Fruit fly (Drosophila melanogaster) whole organism, embryonic: Measurements from ENCODE around the gene yellow-e.

Experiments used
- Abd-B ChIP-seq: fragments of 200-800 bp; sonication (Bioruptor generic); optimal IDR thresholded peaks from 2 replicates; lab custom pipeline; 2018; ENCODE audit warnings: missing biosample characterization, mild to moderate bottlenecking, missing genetic modification characterization, moderate library complexity
- Bdp1 ChIP-seq: fragments of 200-800 bp; sonication (Bioruptor generic); optimal IDR thresholded peaks from 3 replicates; lab custom pipeline; 2016; ENCODE audit warnings: missing biosample characterization, missing genetic modification characterization
- CG10959 ChIP-seq: fragments of 200-800 bp; sonication (Bioruptor generic); IDR thresholded peaks from 2 replicates; pipeline ENCODE4 v1.3.6; 2022; ENCODE audit warnings: missing biosample characterization, missing genetic modification characterization
- CG11723 ChIP-seq: fragments of 200-800 bp; sonication (Bioruptor generic); optimal IDR thresholded peaks from 2 replicates; lab custom pipeline; 2017; ENCODE audit warnings: missing biosample characterization, mild to moderate bottlenecking, missing genetic modification characterization
- CG12391 ChIP-seq: fragments of 200-800 bp; sonication (Bioruptor generic); optimal IDR thresholded peaks from 3 replicates; lab custom pipeline; 2018; ENCODE audit warnings: missing biosample characterization, mild to moderate bottlenecking, missing genetic modification characterization, moderate library complexity
- CG13624 ChIP-seq: fragments of 200-800 bp; sonication (Bioruptor generic); optimal IDR thresholded peaks from 2 replicates; lab custom pipeline; 2016; ENCODE audit warnings: missing biosample characterization, missing genetic modification characterization
- CG13775 ChIP-seq: fragments of 200-800 bp; sonication (Bioruptor generic); optimal IDR thresholded peaks from 3 replicates; lab custom pipeline; 2017; ENCODE audit warnings: missing biosample characterization, mild to moderate bottlenecking, missing genetic modification characterization
- CG14050 ChIP-seq: fragments of 200-800 bp; sonication (Bioruptor generic); IDR thresholded peaks from 3 replicates; pipeline ENCODE4 v1.3.6; 2022; ENCODE audit warnings: missing biosample characterization, missing genetic modification characterization
- CG17802 ChIP-seq: fragments of 200-800 bp; sonication (Bioruptor generic); optimal IDR thresholded peaks from 2 replicates; lab custom pipeline; 2018; ENCODE audit warnings: missing biosample characterization, mild to moderate bottlenecking, missing genetic modification characterization, moderate library complexity
- CG1832 ChIP-seq: fragments of 200-800 bp; sonication (Bioruptor generic); optimal IDR thresholded peaks from 2 replicates; lab custom pipeline; 2017; ENCODE audit warnings: missing biosample characterization, mild to moderate bottlenecking, missing genetic modification characterization, inconsistent platforms
- CG2889 ChIP-seq: fragments of 200-800 bp; sonication (Bioruptor generic); IDR thresholded peaks from 3 replicates; pipeline ENCODE4 v1.3.6; 2022; ENCODE audit warnings: missing biosample characterization, missing genetic modification characterization
- CG3065 ChIP-seq: fragments of 200-800 bp; sonication (Bioruptor generic); optimal IDR thresholded peaks from 2 replicates; lab custom pipeline; 2016; ENCODE audit warnings: missing biosample characterization, missing genetic modification characterization
- CG31224 ChIP-seq: fragments of 200-800 bp; sonication (Bioruptor generic); IDR thresholded peaks from 2 replicates; pipeline ENCODE4 v1.3.6; 2022; ENCODE audit warnings: missing biosample characterization, missing genetic modification characterization
- CG34376 ChIP-seq: fragments of 200-800 bp; sonication (Bioruptor generic); optimal IDR thresholded peaks from 2 replicates; lab custom pipeline; 2018; ENCODE audit warnings: missing biosample characterization, mild to moderate bottlenecking, missing genetic modification characterization
- CG3847 ChIP-seq: fragments of 200-800 bp; sonication (Bioruptor generic); IDR thresholded peaks from 2 replicates; pipeline ENCODE4 v1.3.6; 2022; ENCODE audit warnings: missing biosample characterization, missing genetic modification characterization
- CG6272 ChIP-seq: fragments of 200-800 bp; sonication (Bioruptor generic); IDR thresholded peaks from 2 replicates; pipeline ENCODE4 v1.3.6; 2022; ENCODE audit warnings: missing biosample characterization, missing genetic modification characterization
- CG6654 ChIP-seq: fragments of 200-800 bp; sonication (Bioruptor generic); optimal IDR thresholded peaks from 2 replicates; lab custom pipeline; 2017; ENCODE audit warnings: missing biosample characterization, mild to moderate bottlenecking, missing genetic modification characterization
- CG6683 ChIP-seq: fragments of 200-800 bp; sonication (Bioruptor generic); optimal IDR thresholded peaks from 2 replicates; lab custom pipeline; 2017; ENCODE audit warnings: missing biosample characterization, mild to moderate bottlenecking, missing genetic modification characterization, missing genetic modification reagents
- CG7786 ChIP-seq: fragments of 200-800 bp; sonication (Bioruptor generic); optimal IDR thresholded peaks from 2 replicates; lab custom pipeline; 2016; ENCODE audit warnings: missing biosample characterization, missing genetic modification characterization
- CG8388 ChIP-seq: fragments of 200-800 bp; sonication (Bioruptor generic); optimal IDR thresholded peaks from 2 replicates; lab custom pipeline; 2019; ENCODE audit warnings: missing biosample characterization, mild to moderate bottlenecking, missing genetic modification characterization, moderate library complexity
- CG8478 ChIP-seq: fragments of >200 bp; optimal IDR thresholded peaks from 2 replicates; lab custom pipeline; 2018
- D ChIP-seq, 2 experiments: fragments of 200-800 bp in 1 of 2; fragments of >200 bp in 1 of 2; sonication (Bioruptor generic) in 1 of 2; optimal IDR thresholded peaks; 2 replicates in 1 of 2; 3 replicates in 1 of 2; lab custom pipeline; 2017; ENCODE audit warnings: mild to moderate bottlenecking in 1 of 2, missing biosample characterization in 1 of 2, missing genetic modification characterization in 1 of 2, missing genetic modification reagents in 1 of 2
- Dip2 ChIP-seq: fragments of 200-800 bp; sonication (Bioruptor generic); IDR thresholded peaks from 2 replicates; pipeline ENCODE4 v1.3.6; 2022; ENCODE audit warnings: missing biosample characterization, missing genetic modification characterization
- Doc3 ChIP-seq: fragments of 200-800 bp; sonication (Bioruptor generic); IDR thresholded peaks from 3 replicates; pipeline ENCODE4 v1.3.6; 2022; ENCODE audit warnings: missing biosample characterization, missing genetic modification characterization; ENCODE audit not compliant: partially characterized antibody
- HLH54F ChIP-seq: fragments of 200-800 bp; sonication (Bioruptor generic); optimal IDR thresholded peaks from 3 replicates; lab custom pipeline; 2016; ENCODE audit warnings: missing biosample characterization, missing genetic modification characterization
- HLHmδ ChIP-seq: fragments of 200-800 bp; sonication (Bioruptor generic); optimal IDR thresholded peaks from 2 replicates; lab custom pipeline; 2018; ENCODE audit warnings: missing biosample characterization, mild to moderate bottlenecking, missing genetic modification characterization, moderate library complexity
- Nf-YC ChIP-seq: fragments of 200-800 bp; optimal IDR thresholded peaks from 3 replicates; lab custom pipeline; 2019; ENCODE audit warnings: missing biosample characterization, mild to moderate bottlenecking, missing genetic modification characterization, moderate library complexity
- Ptx1 ChIP-seq: fragments of 200-800 bp; sonication (Bioruptor generic); IDR thresholded peaks from 2 replicates; pipeline ENCODE4 v1.3.6; 2022; ENCODE audit warnings: missing biosample characterization, missing genetic modification characterization
- Rfx ChIP-seq: fragments of 200-800 bp; sonication (Bioruptor generic); IDR thresholded peaks from 2 replicates; pipeline ENCODE4 v1.3.6; 2022; ENCODE audit warnings: missing biosample characterization, missing genetic modification characterization
- Sox100B ChIP-seq: fragments of 200-800 bp; sonication (Bioruptor generic); optimal IDR thresholded peaks from 3 replicates; lab custom pipeline; 2018; ENCODE audit warnings: missing biosample characterization, mild to moderate bottlenecking, missing genetic modification characterization
- Spps ChIP-seq: fragments of 200-800 bp; sonication (Bioruptor generic); optimal IDR thresholded peaks from 2 replicates; lab custom pipeline; 2018; ENCODE audit warnings: missing biosample characterization, mild to moderate bottlenecking, missing genetic modification characterization
- ase ChIP-seq: fragments of 200-800 bp; sonication (Bioruptor generic); IDR thresholded peaks from 3 replicates; pipeline ENCODE4 v1.3.6; 2022; ENCODE audit warnings: missing biosample characterization, missing genetic modification characterization
- ato ChIP-seq: fragments of 200-800 bp; sonication (Bioruptor generic); IDR thresholded peaks from 2 replicates; pipeline ENCODE4 v1.3.6; 2022; ENCODE audit warnings: missing biosample characterization, missing genetic modification characterization; ENCODE audit not compliant: partially characterized antibody
- dimm ChIP-seq: fragments of 200-800 bp; sonication (Bioruptor generic); IDR thresholded peaks from 2 replicates; pipeline ENCODE4 v1.3.6; 2022; ENCODE audit warnings: missing biosample characterization, missing genetic modification characterization
- dmrt11E ChIP-seq: fragments of 200-800 bp; sonication (Bioruptor generic); optimal IDR thresholded peaks from 3 replicates; lab custom pipeline; 2018; ENCODE audit warnings: missing biosample characterization, mild to moderate bottlenecking, missing genetic modification characterization, moderate library complexity
- esg ChIP-seq: fragments of 200-800 bp; sonication (Bioruptor generic); conservative IDR thresholded peaks from 2 replicates; pipeline ENCODE4 v1.3.6; 2022; ENCODE audit warnings: missing biosample characterization, missing genetic modification characterization
- ftz-f1 ChIP-seq: fragments of 200-800 bp; sonication (Bioruptor generic); optimal IDR thresholded peaks from 2 replicates; lab custom pipeline; 2016; ENCODE audit warnings: missing biosample characterization, missing genetic modification characterization
- her ChIP-seq: fragments of 200-800 bp; sonication (Bioruptor generic); optimal IDR thresholded peaks from 2 replicates; lab custom pipeline; 2016; ENCODE audit warnings: missing biosample characterization, missing genetic modification characterization
- kni ChIP-seq: fragments of 200-800 bp; sonication (Bioruptor generic); optimal IDR thresholded peaks from 3 replicates; lab custom pipeline; 2017; ENCODE audit warnings: mild to moderate bottlenecking, missing biosample characterization, missing genetic modification reagents, missing genetic modification characterization
- nerfin-1 ChIP-seq: fragments of 200-800 bp; sonication (Bioruptor generic); optimal IDR thresholded peaks from 3 replicates; lab custom pipeline; 2019; ENCODE audit warnings: missing biosample characterization, mild to moderate bottlenecking, missing genetic modification characterization, moderate library complexity
- pnt ChIP-seq: fragments of 200-800 bp; sonication (Bioruptor generic); optimal IDR thresholded peaks from 3 replicates; lab custom pipeline; 2016; ENCODE audit warnings: missing biosample characterization, missing genetic modification characterization
- rib ChIP-seq: fragments of 200-800 bp; sonication (Bioruptor generic); IDR thresholded peaks from 2 replicates; pipeline ENCODE4 v1.3.6; 2022; ENCODE audit warnings: missing biosample characterization, missing genetic modification characterization
- so ChIP-seq: fragments of 200-800 bp; sonication (Bioruptor generic); IDR thresholded peaks from 3 replicates; pipeline ENCODE4 v1.3.6; 2022; ENCODE audit warnings: missing biosample characterization, missing genetic modification characterization
- tna ChIP-seq: fragments of 200-800 bp; sonication (Bioruptor generic); IDR thresholded peaks from 2 replicates; pipeline ENCODE4 v1.3.6; 2022; ENCODE audit warnings: missing biosample characterization, missing genetic modification characterization; ENCODE audit not compliant: partially characterized antibody
- twi ChIP-seq: fragments of 200-800 bp; optimal IDR thresholded peaks from 2 replicates; lab custom pipeline; 2019; ENCODE audit warnings: missing biosample characterization, mild to moderate bottlenecking, missing genetic modification characterization, moderate library complexity
- vnd ChIP-seq: fragments of 200-800 bp; sonication (Bioruptor generic); IDR thresholded peaks from 3 replicates; pipeline ENCODE4 v1.3.6; 2022; ENCODE audit warnings: missing biosample characterization, missing genetic modification characterization; ENCODE audit not compliant: partially characterized antibody
- wdn ChIP-seq: fragments of 200-800 bp; sonication (Bioruptor generic); IDR thresholded peaks from 2 replicates; pipeline ENCODE4 v1.3.6; 2022; ENCODE audit warnings: missing biosample characterization, missing genetic modification characterization
- wor ChIP-seq: fragments of 200-800 bp; sonication (Bioruptor generic); IDR thresholded peaks from 2 replicates; pipeline ENCODE4 v1.3.6; 2022; ENCODE audit warnings: missing biosample characterization, missing genetic modification characterization

The yellow-e gene

dm6 chr3R:13366561-13367518 is 48.2 kb downstream of the yellow-e start, which contains the start of gene Elp6 (continued):
- peak; percentile 43 for TF ChIP-seq CG13624 (GFP tag; lab: Kevin White, UChicago)
- TF ChIP-seq Doc3 (GFP tag; lab: Robert Waterston, UW), result no peak
- TF ChIP-seq CG31224 (GFP tag; lab: Robert Waterston, UW), result no peak; the same call in 1 of the 2 replicates
- no peak for TF ChIP-seq ftz-f1
- TF ChIP-seq ato (GFP tag; lab: Robert Waterston, UW), result no peak
- peak; percentile 68 for TF ChIP-seq CG12391 (tag; lab: Kevin White, UChicago)
- 0 out of 2 replicates have a peak, but pooled peaks have one; percentile 9 for TF ChIP-seq dimm (GFP tag; lab: Robert Waterston, UW)
- peak; percentile 19 for TF ChIP-seq CG6683 (GFP tag; lab: Kevin White, UChicago)
- peak; percentile 35 for TF ChIP-seq CG7786 (GFP tag; lab: Kevin White, UChicago)
- peak; percentile 34 for TF ChIP-seq CG6654 (GFP tag; lab: Kevin White, UChicago)
- 0 out of 3 replicates have a peak, but pooled peaks have one; percentile 46 for TF ChIP-seq CG2889
- TF ChIP-seq Dip2, result 0 out of 2 replicates have a peak, but pooled peaks have one; percentile 6
- peak; percentile 32; the same call in 1 of the 2 replicates for TF ChIP-seq CG3847
- TF ChIP-seq CG8388 (GFP tag; lab: Kevin White, UChicago), result peak; percentile 36
- peak; percentile 51 for TF ChIP-seq Nf-YC
- TF ChIP-seq Bdp1 (GFP tag; lab: Kevin White, UChicago), result no peak
- TF ChIP-seq pnt (GFP tag; lab: Kevin White, UChicago), result peak; percentile 9
- TF ChIP-seq CG8478 (lab: Kevin White, UChicago), result no peak
- TF ChIP-seq Sox100B (GFP tag; lab: Kevin White, UChicago), result peak; percentile 81
- TF ChIP-seq CG14050, result peak; percentile 18; the same call in 1 of the 3 replicates
- peak; percentile 69 for TF ChIP-seq Ptx1 (GFP tag; lab: Robert Waterston, UW)
- no peak for TF ChIP-seq tna (GFP tag; lab: Robert Waterston, UW)
- TF ChIP-seq so (GFP tag; lab: Robert Waterston, UW), result peak; percentile 36; the same call in 1 of the 3 replicates
- TF ChIP-seq vnd (GFP tag; lab: Robert Waterston, UW), result no peak
- no peak for TF ChIP-seq Spps (tag; lab: Kevin White, UChicago)
- TF ChIP-seq her, result no peak
- peak; percentile 84 for TF ChIP-seq Rfx (GFP tag; lab: Robert Waterston, UW)
- TF ChIP-seq esg (GFP tag; lab: Robert Waterston, UW), result peak; percentile 64
- TF ChIP-seq D (optimal IDR thresholded peaks at IDR 0.05; lab: Kevin White, UChicago), result no peak
- TF ChIP-seq D (GFP tag; optimal IDR thresholded peaks at IDR 0.05; lab: Kevin White, UChicago), result no peak
- TF ChIP-seq ase, result peak; percentile 64
- no peak for TF ChIP-seq wdn (GFP tag; lab: Robert Waterston, UW)
- TF ChIP-seq rib (GFP tag; lab: Robert Waterston, UW), result no peak
- TF ChIP-seq CG10959 (GFP tag; lab: Robert Waterston, UW), result no peak
- TF ChIP-seq CG6272 (GFP tag; lab: Robert Waterston, UW), result peak; percentile 33
- TF ChIP-seq nerfin-1, result no peak
- no peak for TF ChIP-seq CG3065 (GFP tag; lab: Kevin White, UChicago)
- TF ChIP-seq HLHmδ (GFP tag; lab: Kevin White, UChicago), result no peak
- TF ChIP-seq CG17802 (tag; lab: Kevin White, UChicago), result no peak
- TF ChIP-seq CG11723, result no peak
- TF ChIP-seq kni (GFP tag; lab: Kevin White, UChicago), result no peak
- TF ChIP-seq wor (GFP tag; lab: Robert Waterston, UW), result no peak
- TF ChIP-seq twi (tag; lab: Kevin White, UChicago), result no peak
- TF ChIP-seq CG13775 (GFP tag; lab: Kevin White, UChicago), result peak; percentile 71
- peak; percentile 5 for TF ChIP-seq CG34376 (GFP tag; lab: Kevin White, UChicago)
- no peak for TF ChIP-seq CG1832
- TF ChIP-seq Abd-B (GFP tag; lab: Kevin White, UChicago), result peak; percentile 13
- no peak for TF ChIP-seq dmrt11E
- TF ChIP-seq HLH54F (GFP tag; lab: Kevin White, UChicago), result peak; percentile 76
